Worm (Caenorhabditis elegans) whole organism, L4/young adult: Measurements from ENCODE around the gene pnk-4.

Experiments
- W03F9.2 ChIP-seq: fragments of 150-350 bp; optimal IDR thresholded peaks from 2 replicates; lab custom pipeline; 2014; ENCODE audit warnings: missing biosample characterization, missing genetic modification characterization
- dao-5 ChIP-seq: sonication (generic microtip); optimal IDR thresholded peaks from 2 replicates; lab custom pipeline; 2016; ENCODE audit warnings: missing genotype, missing genetic modification characterization, moderate library complexity, missing compliant biosample characterization
- him-1 ChIP-seq: sonication (generic microtip); optimal IDR thresholded peaks from 2 replicates; lab custom pipeline; 2016; ENCODE audit warnings: missing genotype, missing genetic modification reagents, missing genetic modification characterization, missing compliant biosample characterization

- TF ChIP-seq him-1 (no peak), W03F9.2 (tag; lab: Kevin White, UChicago) (no peak), dao-5 (tag; lab: Kevin White, UChicago) (no peak)
Measured at ce11 chrX:5129447-5129846, 41.8 kb downstream of the pnk-4 start.
